Fruit fly (Drosophila melanogaster) whole organism, embryonic: Measurements from ENCODE around the gene CG16789.

Source experiments
- Atf-2 ChIP-seq: fragments of 200-800 bp; sonication (Bioruptor generic); optimal IDR thresholded peaks from 2 replicates; lab custom pipeline; 2016; ENCODE audit warnings: missing biosample characterization, missing genetic modification characterization
- Atf3 ChIP-seq: fragments of 200-800 bp; sonication (Bioruptor generic); optimal IDR thresholded peaks from 3 replicates; lab custom pipeline; 2016; ENCODE audit warnings: missing biosample characterization, missing genetic modification characterization
- Atf6 ChIP-seq: fragments of 200-800 bp; sonication (Bioruptor generic); IDR thresholded peaks from 2 replicates; pipeline ENCODE4 v1.3.6; 2022; ENCODE audit warnings: missing biosample characterization, missing genetic modification characterization
- BEAF-32 ChIP-seq: fragments of 200-800 bp; sonication (Bioruptor generic); optimal IDR thresholded peaks from 3 replicates; lab custom pipeline; 2017; ENCODE audit warnings: missing biosample characterization, missing genetic modification characterization, mild to moderate bottlenecking, moderate library complexity, missing genetic modification reagents
- CG11247 ChIP-seq: fragments of 200-800 bp; sonication (Bioruptor generic); IDR thresholded peaks from 2 replicates; pipeline ENCODE4 v1.3.6; 2022; ENCODE audit warnings: missing biosample characterization, missing genetic modification characterization
- CG12071 ChIP-seq: fragments of 200-800 bp; sonication (Bioruptor generic); optimal IDR thresholded peaks from 3 replicates; lab custom pipeline; 2018; ENCODE audit warnings: missing biosample characterization, mild to moderate bottlenecking, missing genetic modification characterization
- CG12299 ChIP-seq: fragments of 200-800 bp; sonication (Bioruptor generic); optimal IDR thresholded peaks from 2 replicates; lab custom pipeline; 2018; ENCODE audit warnings: missing biosample characterization, mild to moderate bottlenecking, missing genetic modification characterization
- CG1233 ChIP-seq: fragments of 200-800 bp; sonication (Bioruptor generic); optimal IDR thresholded peaks from 4 replicates; lab custom pipeline; 2018; ENCODE audit warnings: missing biosample characterization, mild to moderate bottlenecking, missing genetic modification characterization
- CG16813 ChIP-seq: fragments of 200-800 bp; sonication (Bioruptor generic); IDR thresholded peaks from 3 replicates; pipeline ENCODE4 v1.3.6; 2022; ENCODE audit warnings: missing biosample characterization, missing genetic modification characterization; ENCODE audit not compliant: partially characterized antibody
- CG17568 ChIP-seq: fragments of 200-800 bp; sonication (Bioruptor generic); optimal IDR thresholded peaks from 2 replicates; lab custom pipeline; 2018; ENCODE audit warnings: missing biosample characterization, mild to moderate bottlenecking, missing genetic modification characterization, moderate library complexity
- CG32532 ChIP-seq: fragments of 200-800 bp; sonication (Bioruptor generic); IDR thresholded peaks from 2 replicates; pipeline ENCODE4 v1.3.6; 2022; ENCODE audit warnings: missing biosample characterization, missing genetic modification characterization
- CG34224 ChIP-seq: fragments of 200-800 bp; sonication (Bioruptor generic); IDR thresholded peaks from 3 replicates; pipeline ENCODE4 v1.3.6; 2022; ENCODE audit warnings: missing biosample characterization, missing genetic modification characterization; ENCODE audit not compliant: partially characterized antibody
- CG4282 ChIP-seq: fragments of 200-800 bp; sonication (Bioruptor generic); optimal IDR thresholded peaks from 2 replicates; lab custom pipeline; 2016; ENCODE audit warnings: missing biosample characterization, missing genetic modification characterization
- CG4328 ChIP-seq: fragments of 200-800 bp; sonication (Bioruptor generic); optimal IDR thresholded peaks from 3 replicates; lab custom pipeline; 2017; ENCODE audit warnings: missing biosample characterization, missing genetic modification reagents, missing genetic modification characterization
- CG4424 ChIP-seq: fragments of 200-800 bp; sonication (Bioruptor generic); optimal IDR thresholded peaks from 3 replicates; lab custom pipeline; 2016; ENCODE audit warnings: missing biosample characterization, missing genetic modification characterization
- CG4854 ChIP-seq: fragments of 200-800 bp; sonication (Bioruptor generic); optimal IDR thresholded peaks from 2 replicates; lab custom pipeline; 2016; ENCODE audit warnings: missing biosample characterization, missing genetic modification characterization, inconsistent platforms
- CG6175 ChIP-seq: fragments of 200-800 bp; sonication (Bioruptor generic); IDR thresholded peaks from 3 replicates; pipeline ENCODE4 v1.3.6; 2022; ENCODE audit warnings: missing biosample characterization, missing genetic modification characterization
- CG7786 ChIP-seq: fragments of 200-800 bp; sonication (Bioruptor generic); optimal IDR thresholded peaks from 2 replicates; lab custom pipeline; 2016; ENCODE audit warnings: missing biosample characterization, missing genetic modification characterization
- CHES-1-like ChIP-seq: fragments of 200-800 bp; sonication (Bioruptor generic); optimal IDR thresholded peaks from 2 replicates; lab custom pipeline; 2016; ENCODE audit warnings: missing biosample characterization, missing genetic modification characterization
- Deaf1 ChIP-seq: fragments of 200-800 bp; optimal IDR thresholded peaks from 3 replicates; lab custom pipeline; 2019; ENCODE audit warnings: missing biosample characterization, mild to moderate bottlenecking, missing genetic modification characterization, moderate library complexity
- Dip2 ChIP-seq: fragments of 200-800 bp; sonication (Bioruptor generic); IDR thresholded peaks from 2 replicates; pipeline ENCODE4 v1.3.6; 2022; ENCODE audit warnings: missing biosample characterization, missing genetic modification characterization
- Dll ChIP-seq: fragments of 200-800 bp; sonication (Bioruptor generic); IDR thresholded peaks from 4 replicates; pipeline ENCODE4 v1.3.6; 2022; ENCODE audit warnings: missing biosample characterization, missing genetic modification characterization; ENCODE audit not compliant: partially characterized antibody
- Elba2 ChIP-seq: fragments of 200-800 bp; sonication (Bioruptor generic); optimal IDR thresholded peaks from 3 replicates; lab custom pipeline; 2016; ENCODE audit warnings: missing biosample characterization, missing genetic modification characterization
- Fer3 ChIP-seq: fragments of 200-800 bp; sonication (Bioruptor generic); optimal IDR thresholded peaks from 2 replicates; lab custom pipeline; 2018; ENCODE audit warnings: missing biosample characterization, mild to moderate bottlenecking, missing genetic modification characterization, moderate library complexity
- Gsc ChIP-seq: fragments of 200-800 bp; sonication (Bioruptor generic); IDR thresholded peaks from 2 replicates; pipeline ENCODE4 v1.3.6; 2022; ENCODE audit warnings: missing biosample characterization, missing genetic modification characterization
- HLH4C ChIP-seq: fragments of 200-800 bp; sonication (Bioruptor generic); IDR thresholded peaks from 3 replicates; pipeline ENCODE4 v1.3.6; 2022; ENCODE audit warnings: missing biosample characterization, missing genetic modification characterization; ENCODE audit not compliant: partially characterized antibody
- Lhr ChIP-seq: fragments of 200-800 bp; sonication (Bioruptor generic); optimal IDR thresholded peaks from 3 replicates; lab custom pipeline; 2017; ENCODE audit warnings: mild to moderate bottlenecking, missing biosample characterization, missing genetic modification reagents, missing genetic modification characterization
- MTF-1 ChIP-seq: fragments of 200-800 bp; sonication (Bioruptor generic); optimal IDR thresholded peaks from 2 replicates; lab custom pipeline; 2018; ENCODE audit warnings: missing biosample characterization, mild to moderate bottlenecking, missing genetic modification characterization, borderline replicate concordance
- Side ChIP-seq: fragments of 200-800 bp; sonication (Bioruptor generic); optimal IDR thresholded peaks from 2 replicates; lab custom pipeline; 2016; ENCODE audit warnings: missing biosample characterization, missing genetic modification characterization
- Spps ChIP-seq: fragments of 200-800 bp; sonication (Bioruptor generic); optimal IDR thresholded peaks from 2 replicates; lab custom pipeline; 2018; ENCODE audit warnings: missing biosample characterization, mild to moderate bottlenecking, missing genetic modification characterization
- ash1 ChIP-seq: fragments of 200-800 bp; sonication (Bioruptor generic); optimal IDR thresholded peaks from 2 replicates; lab custom pipeline; 2018; ENCODE audit warnings: missing biosample characterization, mild to moderate bottlenecking, missing genetic modification characterization
- dan ChIP-seq: fragments of 200-800 bp; sonication (Bioruptor generic); IDR thresholded peaks from 2 replicates; pipeline ENCODE4 v1.3.6; 2022; ENCODE audit warnings: missing biosample characterization, missing genetic modification characterization
- disco-r ChIP-seq: fragments of 200-800 bp; sonication (Bioruptor generic); optimal IDR thresholded peaks from 2 replicates; lab custom pipeline; 2016; ENCODE audit warnings: missing biosample characterization, missing genetic modification characterization
- fru ChIP-seq: fragments of >200 bp; optimal IDR thresholded peaks from 2 replicates; lab custom pipeline; 2017
- fu2 ChIP-seq: fragments of 200-800 bp; sonication (Bioruptor generic); optimal IDR thresholded peaks from 2 replicates; lab custom pipeline; 2016; ENCODE audit warnings: missing biosample characterization, missing genetic modification characterization
- h ChIP-seq: fragments of >200 bp; optimal IDR thresholded peaks from 2 replicates; lab custom pipeline; 2017
- hkb ChIP-seq, 2 experiments: fragments of 200-800 bp in 1 of 2; fragments of >200 bp in 1 of 2; sonication (Bioruptor generic) in 1 of 2; IDR thresholded peaks in 1 of 2; optimal IDR thresholded peaks in 1 of 2; 2 replicates each; pipeline versions ENCODE4 v1.3.6 to Lab custom; 2017 to 2022; ENCODE audit warnings: missing biosample characterization in 1 of 2, missing genetic modification characterization in 1 of 2
- kah ChIP-seq: fragments of 200-800 bp; sonication (Bioruptor generic); optimal IDR thresholded peaks from 2 replicates; lab custom pipeline; 2018; ENCODE audit warnings: missing biosample characterization, mild to moderate bottlenecking, missing genetic modification characterization
- kay ChIP-seq: fragments of 200-800 bp; sonication (Bioruptor generic); optimal IDR thresholded peaks from 2 replicates; lab custom pipeline; 2016; ENCODE audit warnings: missing biosample characterization, missing genetic modification characterization
- lola ChIP-seq, 3 experiments: fragments of >200 bp in 2 of 3; fragments of 200-800 bp in 1 of 3; sonication (Bioruptor generic) in 1 of 3; optimal IDR thresholded peaks; 2 replicates each; lab custom pipeline; 2017 to 2019; ENCODE audit warnings: missing biosample characterization in 3 of 3, missing genetic modification characterization in 3 of 3, mild to moderate bottlenecking in 1 of 3, moderate library complexity in 1 of 3
- nom ChIP-seq: fragments of 200-800 bp; sonication (Bioruptor generic); optimal IDR thresholded peaks from 2 replicates; lab custom pipeline; 2017; ENCODE audit warnings: missing biosample characterization, missing genetic modification characterization, mild to moderate bottlenecking, moderate library complexity, missing genetic modification reagents
- sqz ChIP-seq: fragments of 200-800 bp; sonication (Bioruptor generic); optimal IDR thresholded peaks from 3 replicates; lab custom pipeline; 2018; ENCODE audit warnings: missing biosample characterization, mild to moderate bottlenecking, missing genetic modification characterization
- ssp ChIP-seq: fragments of 200-800 bp; sonication (Bioruptor generic); IDR thresholded peaks from 2 replicates; pipeline ENCODE4 v1.3.6; 2022; ENCODE audit warnings: missing biosample characterization, missing genetic modification characterization
- tap ChIP-seq: fragments of 200-800 bp; optimal IDR thresholded peaks from 3 replicates; lab custom pipeline; 2019; ENCODE audit warnings: missing biosample characterization, mild to moderate bottlenecking, missing genetic modification characterization, moderate library complexity
- tio ChIP-seq: fragments of 200-800 bp; sonication (Bioruptor generic); optimal IDR thresholded peaks from 2 replicates; lab custom pipeline; 2017; ENCODE audit warnings: missing biosample characterization, missing genetic modification characterization, inconsistent platforms
- ttk ChIP-seq: fragments of 200-800 bp; sonication (Bioruptor generic); IDR thresholded peaks from 2 replicates; pipeline ENCODE4 v2.1.2; 2022; ENCODE audit warnings: missing biosample characterization, missing genetic modification characterization
- twi ChIP-seq: fragments of 200-800 bp; optimal IDR thresholded peaks from 2 replicates; lab custom pipeline; 2019; ENCODE audit warnings: missing biosample characterization, mild to moderate bottlenecking, missing genetic modification characterization, moderate library complexity
- wek ChIP-seq: fragments of 200-800 bp; sonication (Bioruptor generic); optimal IDR thresholded peaks from 3 replicates; lab custom pipeline; 2018; ENCODE audit warnings: missing biosample characterization, mild to moderate bottlenecking, missing genetic modification characterization, moderate library complexity
- zfh2 ChIP-seq: fragments of 200-800 bp; sonication (Bioruptor generic); optimal IDR thresholded peaks from 2 replicates; lab custom pipeline; 2016; ENCODE audit warnings: missing biosample characterization, missing genetic modification characterization

The CG16789 gene

dm6 chr3R:9559413-9560014 lies 6.5 kb upstream of the CG16789 start, which contains the start of the genes AP-1mu and MBD-like (continued):
- TF ChIP-seq Atf-2 (peak; percentile 28), CG12071 (GFP tag; lab: Kevin White, UChicago) (no peak), Spps (tag; lab: Kevin White, UChicago) (no peak), CG32532 (GFP tag; lab: Robert Waterston, UW) (peak; percentile 62), twi (tag; lab: Kevin White, UChicago) (peak; percentile 46), Lhr (GFP tag; lab: Kevin White, UChicago) (peak; percentile 66), CG7786 (GFP tag; lab: Kevin White, UChicago) (peak; percentile 60), Dll (GFP tag; lab: Robert Waterston, UW) (peak; percentile 61; the same call in 1 of the 4 replicates), tio (GFP tag; lab: Kevin White, UChicago) (no peak), Elba2 (GFP tag; lab: Kevin White, UChicago) (peak; percentile 99), CG1233 (GFP tag; lab: Kevin White, UChicago) (peak; percentile 51), HLH4C (GFP tag; lab: Robert Waterston, UW) (no peak), CG4282 (GFP tag; lab: Kevin White, UChicago) (no peak), CG17568 (GFP tag; lab: Kevin White, UChicago) (no peak), CG4328 (peak; percentile 21), h (lab: Kevin White, UChicago) (no peak), ssp (GFP tag; lab: Robert Waterston, UW) (peak; percentile 35; the same call in 1 of the 2 replicates), Gsc (GFP tag; lab: Robert Waterston, UW) (no peak), Dip2 (GFP tag; lab: Robert Waterston, UW) (no peak), CG12299 (tag; lab: Kevin White, UChicago) (peak; percentile 29), CG4854 (GFP tag; lab: Kevin White, UChicago) (peak; percentile 58), nom (no peak), zfh2 (GFP tag; lab: Kevin White, UChicago) (peak; percentile 81), CG4424 (GFP tag; lab: Kevin White, UChicago) (peak; percentile 70), CG11247 (GFP tag; lab: Robert Waterston, UW) (0 out of 2 replicates have a peak, but pooled peaks have one; percentile 47), CHES-1-like (GFP tag; lab: Kevin White, UChicago) (peak; percentile 70), sqz (GFP tag; lab: Kevin White, UChicago) (no peak), Fer3 (tag; lab: Kevin White, UChicago) (peak; percentile 53), Atf3 (GFP tag; lab: Kevin White, UChicago) (peak; percentile 65), Side (GFP tag; lab: Kevin White, UChicago) (peak; percentile 39), tap (tag; lab: Kevin White, UChicago) (no peak), CG6175 (GFP tag; lab: Robert Waterston, UW) (no peak), dan (0 out of 2 replicates have a peak, but pooled peaks have one; percentile 16), kah (GFP tag; lab: Kevin White, UChicago) (no peak), ash1 (no peak), hkb (optimal IDR thresholded peaks at IDR 0.05; lab: Kevin White, UChicago) (peak; percentile 88), hkb (GFP tag; IDR thresholded peaks at IDR 0.05; lab: Robert Waterston, UW) (0 out of 2 replicates have a peak, but pooled peaks have one; percentile 42), lola (GFP tag; optimal IDR thresholded peaks at IDR 0.05; lab: Kevin White, UChicago) (peak in 1 of 3 experiments; percentile 62), fru (lab: Kevin White, UChicago) (no peak), Deaf1 (no peak), fu2 (GFP tag; lab: Kevin White, UChicago) (peak; percentile 50), CG34224 (GFP tag; lab: Robert Waterston, UW) (peak; percentile 34; the same call in 1 of the 3 replicates), ttk (GFP tag; lab: Robert Waterston, UW) (no peak), disco-r (GFP tag; lab: Kevin White, UChicago) (no peak), CG16813 (GFP tag; lab: Robert Waterston, UW) (peak; percentile 42; the same call in 1 of the 3 replicates), BEAF-32 (GFP tag; lab: Kevin White, UChicago) (peak; percentile 64), Atf6 (GFP tag; lab: Robert Waterston, UW) (peak; percentile 67), kay (GFP tag; lab: Kevin White, UChicago) (peak; percentile 55), MTF-1 (no peak), wek (GFP tag; lab: Kevin White, UChicago) (no peak)
